Fruit fly (Drosophila melanogaster): Measurements from ENCODE around the gene CG42467.

Gene CG42467

dm6 chr2L:3657349-3658142 is 43.5 kb upstream of the CG42467 start (continued):
- TF ChIP-seq Lpt (GFP tag; optimal IDR thresholded peaks at IDR 0.05) (peak; percentile 8), Met (GFP tag; optimal IDR thresholded peaks at IDR 0.05) (no peak), Eip75B (GFP tag; optimal IDR thresholded peaks at IDR 0.05) (no peak), CG3032 (tag; optimal IDR thresholded peaks at IDR 0.05) (peak; percentile 28), dac (GFP tag; optimal IDR thresholded peaks at IDR 0.05) (no peak), ss (GFP tag; optimal IDR thresholded peaks at IDR 0.05) (no peak), cyc (GFP tag; optimal IDR thresholded peaks at IDR 0.05) (peak; percentile 50), Ets96B (tag; optimal IDR thresholded peaks at IDR 0.05) (peak; percentile 22), CG10631 (GFP tag; optimal IDR thresholded peaks at IDR 0.05) (peak; percentile 32), Smox (GFP tag; optimal IDR thresholded peaks at IDR 0.05) (no peak), Sox15 (GFP tag; optimal IDR thresholded peaks at IDR 0.05) (no peak), svp (GFP tag) (no peak), Sox102F (GFP tag; optimal IDR thresholded peaks at IDR 0.05) (no peak), Hr39 (GFP tag; optimal IDR thresholded peaks at IDR 0.05) (peak; percentile 53), CG4318 (GFP tag; optimal IDR thresholded peaks at IDR 0.05) (peak; percentile 0), Blimp-1 (GFP tag; optimal IDR thresholded peaks at IDR 0.05) (no peak), fd85E (GFP tag; optimal IDR thresholded peaks at IDR 0.05) (no peak), Hr4 (GFP tag; optimal IDR thresholded peaks at IDR 0.05) (peak; percentile 33), CG31627 (GFP tag; optimal IDR thresholded peaks at IDR 0.05) (peak; percentile 59), Gug (GFP tag; IDR thresholded peaks at IDR 0.05) (0 out of 2 replicates have a peak, but pooled peaks have one; percentile 8), eg (GFP tag; IDR thresholded peaks at IDR 0.05) (peak; percentile 68), esn (GFP tag; optimal IDR thresholded peaks at IDR 0.05) (peak; percentile 19), CG6792 (GFP tag; optimal IDR thresholded peaks at IDR 0.05) (no peak), CG8119 (GFP tag; IDR thresholded peaks at IDR 0.05) (peak; percentile 75), CG8632 (GFP tag; optimal IDR thresholded peaks at IDR 0.05) (no peak), CG7368 (GFP tag; optimal IDR thresholded peaks at IDR 0.05) (no peak), CG9139 (GFP tag; optimal IDR thresholded peaks at IDR 0.05) (no peak), topi (GFP tag; optimal IDR thresholded peaks at IDR 0.05) (peak; percentile 18), CG6854 (GFP tag; optimal IDR thresholded peaks at IDR 0.05) (no peak), CG32006 (GFP tag; optimal IDR thresholded peaks at IDR 0.05) (peak; percentile 62), fd59A (GFP tag; optimal IDR thresholded peaks at IDR 0.05) (no peak), CG11902 (GFP tag; optimal IDR thresholded peaks at IDR 0.05) (no peak)

- 0 out of 3 replicates have a peak, but pooled peaks have one; percentile 11 for TF ChIP-seq CG6163 (GFP tag; IDR thresholded peaks at IDR 0.05)
- TF ChIP-seq Gug (GFP tag; IDR thresholded peaks at IDR 0.05) = no peak
These were observed 38.7 kb upstream of the CG42467 start, which contains the start of gene Drgx for dm6 chr2L:3662307-3662795. Gene Drgx (plus strand): TSS chr2L:3662745.

- TF ChIP-seq Gug (GFP tag; IDR thresholded peaks at IDR 0.05) (no peak), Sox15 (GFP tag; optimal IDR thresholded peaks at IDR 0.05) (no peak), fd85E (GFP tag; optimal IDR thresholded peaks at IDR 0.05) (no peak), CG6163 (GFP tag; IDR thresholded peaks at IDR 0.05) (no peak), Sox102F (GFP tag; optimal IDR thresholded peaks at IDR 0.05) (no peak), dac (GFP tag; optimal IDR thresholded peaks at IDR 0.05) (no peak), CG4318 (GFP tag; optimal IDR thresholded peaks at IDR 0.05) (no peak), CG3032 (tag; optimal IDR thresholded peaks at IDR 0.05) (no peak), dsx (GFP tag; optimal IDR thresholded peaks at IDR 0.05; ENCODE audit: poor library complexity, severe bottlenecking) (no peak), Lpt (GFP tag; optimal IDR thresholded peaks at IDR 0.05) (no peak), Blimp-1 (GFP tag; optimal IDR thresholded peaks at IDR 0.05) (no peak), CG6854 (GFP tag; optimal IDR thresholded peaks at IDR 0.05) (no peak), net (GFP tag; optimal IDR thresholded peaks at IDR 0.05) (no peak), Sox14 (GFP tag; optimal IDR thresholded peaks at IDR 0.05) (no peak), svp (GFP tag) (no peak), lz (GFP tag; optimal IDR thresholded peaks at IDR 0.05) (no peak), Eip75B (GFP tag; optimal IDR thresholded peaks at IDR 0.05) (no peak)
These were observed 32.6 kb upstream of the CG42467 start, which contains the start of gene Sfp24Ba for dm6 chr2L:3668451-3668850. Gene Sfp24Ba (minus strand): TSS chr2L:3668551.
